Fruit fly (Drosophila melanogaster): ENCODE measurements around the gene CG34367.

The CG34367 gene

dm6 chr2L:10303786-10304185 is 49.9 kb downstream of the CG34367 start, which contains the start of gene nmd (continued):
- TF ChIP-seq MTF-1 (GFP tag; optimal IDR thresholded peaks at IDR 0.05; ENCODE audit: borderline replicate concordance) = no peak
- TF ChIP-seq CG1024 (GFP tag; IDR thresholded peaks at IDR 0.05) = no peak
- no peak for TF ChIP-seq cas (GFP tag; IDR thresholded peaks at IDR 0.05)
- TF ChIP-seq CG6813 (GFP tag; optimal IDR thresholded peaks at IDR 0.05) = no peak
- no peak for TF ChIP-seq gt (GFP tag; IDR thresholded peaks at IDR 0.05)
- no peak for TF ChIP-seq CG10565 (GFP tag; optimal IDR thresholded peaks at IDR 0.05)
- TF ChIP-seq MESR4 (GFP tag; optimal IDR thresholded peaks at IDR 0.05) = peak; percentile 77
- no peak for TF ChIP-seq CG4424 (GFP tag; optimal IDR thresholded peaks at IDR 0.05)
- TF ChIP-seq CG11247 (GFP tag; IDR thresholded peaks at IDR 0.05) = no peak
- TF ChIP-seq her (GFP tag; optimal IDR thresholded peaks at IDR 0.05) = no peak
- TF ChIP-seq Sin3A (optimal IDR thresholded peaks at IDR 0.05) = peak; percentile 35
- no peak for TF ChIP-seq BtbVII (GFP tag; optimal IDR thresholded peaks at IDR 0.05)
- TF ChIP-seq sd (tag; optimal IDR thresholded peaks at IDR 0.05) = no peak
- no peak for TF ChIP-seq CG8388 (GFP tag; optimal IDR thresholded peaks at IDR 0.05)
- no peak for TF ChIP-seq stc (GFP tag; IDR thresholded peaks at IDR 0.05)
- TF ChIP-seq bsh (GFP tag; optimal IDR thresholded peaks at IDR 0.05) = no peak
- TF ChIP-seq CG2712 (tag; optimal IDR thresholded peaks at IDR 0.05) = peak; percentile 8
- no peak for TF ChIP-seq Sox100B (GFP tag; optimal IDR thresholded peaks at IDR 0.05)
- peak; percentile 28 for TF ChIP-seq lilli (GFP tag; optimal IDR thresholded peaks at IDR 0.05)
- no peak for TF ChIP-seq CG7928 (GFP tag; optimal IDR thresholded peaks at IDR 0.05)
- TF ChIP-seq ase (GFP tag; IDR thresholded peaks at IDR 0.05) = no peak
- TF ChIP-seq CG14710 (tag; optimal IDR thresholded peaks at IDR 0.05) = peak; percentile 42
- TF ChIP-seq Six4 (GFP tag; optimal IDR thresholded peaks at IDR 0.05) = no peak
- no peak for TF ChIP-seq Pdp1 (GFP tag; optimal IDR thresholded peaks at IDR 0.05)
- TF ChIP-seq Oli (tag; optimal IDR thresholded peaks at IDR 0.05) = no peak
- TF ChIP-seq insv (GFP tag; optimal IDR thresholded peaks at IDR 0.05) = no peak
- no peak for TF ChIP-seq Hr3 (GFP tag; optimal IDR thresholded peaks at IDR 0.05)
- no peak for TF ChIP-seq Side (GFP tag; optimal IDR thresholded peaks at IDR 0.05)
- no peak for TF ChIP-seq crol (GFP tag; IDR thresholded peaks at IDR 0.05)
- TF ChIP-seq CG30431 (GFP tag; optimal IDR thresholded peaks at IDR 0.05) = no peak
- TF ChIP-seq C15 (GFP tag; IDR thresholded peaks at IDR 0.05) = no peak
- TF ChIP-seq gro (GFP tag; optimal IDR thresholded peaks at IDR 0.05) = no peak
- TF ChIP-seq dm (GFP tag; optimal IDR thresholded peaks at IDR 0.05) = peak; percentile 45
- no peak for TF ChIP-seq tio (GFP tag; optimal IDR thresholded peaks at IDR 0.05)
- TF ChIP-seq fu2 (GFP tag; optimal IDR thresholded peaks at IDR 0.05) = no peak
- no peak for TF ChIP-seq crp (GFP tag; optimal IDR thresholded peaks at IDR 0.05)
- TF ChIP-seq CG11085 (GFP tag; IDR thresholded peaks at IDR 0.05) = no peak
- no peak for TF ChIP-seq wor (GFP tag; IDR thresholded peaks at IDR 0.05)
- no peak for TF ChIP-seq ap (GFP tag; IDR thresholded peaks at IDR 0.05)
- no peak for TF ChIP-seq CG11456 (GFP tag; IDR thresholded peaks at IDR 0.05)
- no peak for TF ChIP-seq grn (GFP tag; optimal IDR thresholded peaks at IDR 0.05)
- TF ChIP-seq CG4854 (GFP tag; optimal IDR thresholded peaks at IDR 0.05) = no peak
- peak; percentile 90 for TF ChIP-seq stwl (tag; optimal IDR thresholded peaks at IDR 0.05)
- TF ChIP-seq chinmo (GFP tag; IDR thresholded peaks at IDR 0.05; ENCODE audit: partially characterized antibody) = peak; percentile 74; the same call in 1 of the 4 replicates
- TF ChIP-seq caup (GFP tag; optimal IDR thresholded peaks at IDR 0.05; ENCODE audit: severe bottlenecking) = no peak
- no peak for TF ChIP-seq HLH54F (GFP tag; optimal IDR thresholded peaks at IDR 0.05)
- no peak for TF ChIP-seq Camta (GFP tag; optimal IDR thresholded peaks at IDR 0.05)
- no peak for TF ChIP-seq CG3726 (GFP tag; IDR thresholded peaks at IDR 0.05)
- no peak for TF ChIP-seq Hmx (GFP tag; optimal IDR thresholded peaks at IDR 0.05)
- TF ChIP-seq Opbp (GFP tag; IDR thresholded peaks at IDR 0.05; ENCODE audit: partially characterized antibody) = no peak
- no peak for TF ChIP-seq CG8359 (GFP tag; optimal IDR thresholded peaks at IDR 0.05; ENCODE audit: borderline replicate concordance)
- TF ChIP-seq CG6765 (GFP tag; optimal IDR thresholded peaks at IDR 0.05) = no peak

All from whole organism, embryonic.